Fruit fly (Drosophila melanogaster): Measurements from ENCODE around the gene shop.
A peak's percentile ranks its signal among the peaks of the same experiment; 100 is the strongest.

shop gene

DNA sequence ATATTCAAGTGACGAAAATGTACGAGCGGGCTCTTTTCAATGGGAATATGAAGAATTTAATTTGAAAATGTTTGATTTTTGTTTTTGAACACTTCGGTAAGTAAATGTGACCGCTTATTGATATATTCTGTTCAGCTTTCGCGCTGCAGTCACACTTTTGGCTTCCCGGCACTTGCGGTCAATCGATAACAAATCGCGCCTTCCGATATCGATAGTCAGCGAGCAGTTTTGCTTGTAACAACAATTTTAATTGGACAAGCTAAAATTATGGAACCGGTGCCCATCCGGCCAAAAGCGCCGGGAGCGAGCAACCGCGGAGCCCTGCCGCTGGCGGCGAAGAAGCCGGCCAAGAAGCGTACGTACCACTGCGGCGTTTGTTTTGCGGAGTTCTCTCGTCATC is 18.0 kb downstream of the shop start, which contains the start of gene CG7101 (continued):
- TF ChIP-seq eve (GFP tag; optimal IDR thresholded peaks at IDR 0.05) (no peak), CG1603 (tag; optimal IDR thresholded peaks at IDR 0.05) (peak; percentile 59), CG7271 (tag; optimal IDR thresholded peaks at IDR 0.05) (no peak), CG7928 (GFP tag; optimal IDR thresholded peaks at IDR 0.05) (no peak), CG13624 (GFP tag; optimal IDR thresholded peaks at IDR 0.05) (no peak), CG2889 (GFP tag; IDR thresholded peaks at IDR 0.05) (no peak), CG5180 (GFP tag; optimal IDR thresholded peaks at IDR 0.05) (no peak), knrl (GFP tag; IDR thresholded peaks at IDR 0.05; ENCODE audit: partially characterized antibody) (peak; percentile 50; the same call in 2 of the 3 replicates), CG9932 (GFP tag; IDR thresholded peaks at IDR 0.05) (no peak), CG10274 (GFP tag; optimal IDR thresholded peaks at IDR 0.05) (no peak), cas (GFP tag; IDR thresholded peaks at IDR 0.05) (no peak), ranshi (GFP tag; IDR thresholded peaks at IDR 0.05) (no peak), CTCF (GFP tag; optimal IDR thresholded peaks at IDR 0.05) (peak; percentile 19), CG2120 (GFP tag; optimal IDR thresholded peaks at IDR 0.05) (no peak), CoRest (tag; optimal IDR thresholded peaks at IDR 0.05) (peak; percentile 19), salm (tag; optimal IDR thresholded peaks at IDR 0.05) (no peak), CG17829 (tag; optimal IDR thresholded peaks at IDR 0.05) (no peak), lov (optimal IDR thresholded peaks at IDR 0.05) (no peak), lov (GFP tag; IDR thresholded peaks at IDR 0.05) (no peak), chif (GFP tag; optimal IDR thresholded peaks at IDR 0.05) (no peak), CG30020 (tag; optimal IDR thresholded peaks at IDR 0.05) (peak; percentile 25), Myb (GFP tag; optimal IDR thresholded peaks at IDR 0.05) (peak; percentile 54), CG8944 (GFP tag; optimal IDR thresholded peaks at IDR 0.05) (no peak), CG10209 (GFP tag; optimal IDR thresholded peaks at IDR 0.05) (no peak), CG14441 (GFP tag; IDR thresholded peaks at IDR 0.05) (no peak), pzg (GFP tag; optimal IDR thresholded peaks at IDR 0.05) (peak; percentile 66), CG2129 (GFP tag; IDR thresholded peaks at IDR 0.05; ENCODE audit: partially characterized antibody) (no peak), CG14965 (GFP tag; optimal IDR thresholded peaks at IDR 0.05; ENCODE audit: borderline replicate concordance) (no peak), hbn (GFP tag; IDR thresholded peaks at IDR 0.05; ENCODE audit: partially characterized antibody) (peak; percentile 59; the same call in 1 of the 2 replicates), NC2β (GFP tag; optimal IDR thresholded peaks at IDR 0.05) (no peak), YL-1 (GFP tag; optimal IDR thresholded peaks at IDR 0.05) (peak; percentile 6), zfh2 (GFP tag; optimal IDR thresholded peaks at IDR 0.05) (no peak), CG12071 (GFP tag; optimal IDR thresholded peaks at IDR 0.05) (no peak), Dp (GFP tag; optimal IDR thresholded peaks at IDR 0.05) (peak; percentile 71), btn (GFP tag; optimal IDR thresholded peaks at IDR 0.05) (no peak), CG5245 (GFP tag; optimal IDR thresholded peaks at IDR 0.05) (no peak), Xbp1 (GFP tag; optimal IDR thresholded peaks at IDR 0.05) (peak; percentile 3), NC2α (GFP tag; optimal IDR thresholded peaks at IDR 0.05) (no peak), danr (GFP tag; IDR thresholded peaks at IDR 0.05) (no peak), ERR (GFP tag; optimal IDR thresholded peaks at IDR 0.05) (no peak), sim (GFP tag; IDR thresholded peaks at IDR 0.05) (no peak), repo (GFP tag; optimal IDR thresholded peaks at IDR 0.05) (no peak), mam (GFP tag; optimal IDR thresholded peaks at IDR 0.05) (no peak), Scr (GFP tag; IDR thresholded peaks at IDR 0.05; ENCODE audit: partially characterized antibody) (peak; percentile 69), CG10366 (GFP tag; IDR thresholded peaks at IDR 0.05) (no peak), ash1 (GFP tag; optimal IDR thresholded peaks at IDR 0.05) (no peak), CG2199 (GFP tag; IDR thresholded peaks at IDR 0.05) (no peak), CG30431 (GFP tag; optimal IDR thresholded peaks at IDR 0.05) (no peak), so (GFP tag; IDR thresholded peaks at IDR 0.05) (no peak), Ptx1 (GFP tag; IDR thresholded peaks at IDR 0.05) (no peak), CG6683 (GFP tag; optimal IDR thresholded peaks at IDR 0.05) (no peak), BEAF-32 (GFP tag; optimal IDR thresholded peaks at IDR 0.05) (peak; percentile 60), Tbp (GFP tag; optimal IDR thresholded peaks at IDR 0.05) (no peak)
